Fruit fly (Drosophila melanogaster) whole organism: ENCODE results near the gene CG10194.

ENCODE experiments used
- CG8478 ChIP-seq: fragments of >200 bp; optimal IDR thresholded peaks from 2 replicates; lab custom pipeline; 2018; ENCODE audit warnings: inconsistent platforms
- Dll ChIP-seq: fragments of >200 bp; optimal IDR thresholded peaks from 2 replicates; lab custom pipeline; 2017
- EcR ChIP-seq, 2 experiments: fragments of >200 bp; optimal IDR thresholded peaks; 2 replicates each; lab custom pipeline; 2017; ENCODE audit warnings: missing biosample characterization in 2 of 2, missing genetic modification characterization in 2 of 2, missing genetic modification reagents in 2 of 2
- pan ChIP-seq: fragments of >200 bp; optimal IDR thresholded peaks from 2 replicates; lab custom pipeline; 2017
- psq ChIP-seq: fragments of >200 bp; optimal IDR thresholded peaks from 2 replicates; lab custom pipeline; 2017
- usp ChIP-seq: fragments of >200 bp; optimal IDR thresholded peaks from 2 replicates; lab custom pipeline; 2017; ENCODE audit warnings: missing biosample characterization, missing genetic modification characterization, mixed read lengths

dm6 chr2L:19469090-19469489 is 20.8 kb downstream of the CG10194 start:
- no peak for TF ChIP-seq psq (lab: Kevin White, UChicago)
- TF ChIP-seq Dll, result no peak
- TF ChIP-seq CG8478 (lab: Kevin White, UChicago), result no peak
- TF ChIP-seq usp (GFP tag; lab: Kevin White, UChicago), result no peak
- no peak for TF ChIP-seq EcR (GFP tag; optimal IDR thresholded peaks at IDR 0.05; lab: Kevin White, UChicago)
- TF ChIP-seq pan (lab: Kevin White, UChicago), result no peak
